Fruit fly (Drosophila melanogaster): ENCODE results near the gene papi.

papi gene

dm6 chr2L:2220573-2221332 lies at the start of gene papi:
Gene papi, plus strand, starts transcription at chr2L:2220748.
- TF ChIP-seq sv (GFP tag; optimal IDR thresholded peaks at IDR 0.05) (no peak), GATAd (GFP tag; optimal IDR thresholded peaks at IDR 0.05) (no peak), Rel (GFP tag; optimal IDR thresholded peaks at IDR 0.05) (no peak), Rel (tag; optimal IDR thresholded peaks at IDR 0.05) (peak; percentile 68), rgr (GFP tag; optimal IDR thresholded peaks at IDR 0.05) (peak; percentile 66), psq (GFP tag; optimal IDR thresholded peaks at IDR 0.05) (no peak)

dm6 chr2L:2171366-2172078 lies 49.0 kb upstream of the papi start:
- TF ChIP-seq Sp1 (GFP tag; optimal IDR thresholded peaks at IDR 0.05) (peak; percentile 52), psq (GFP tag; optimal IDR thresholded peaks at IDR 0.05) (peak; percentile 69), HLH106 (tag; optimal IDR thresholded peaks at IDR 0.05) (peak; percentile 25), Jra (GFP tag; optimal IDR thresholded peaks at IDR 0.05) (no peak), CrebA (GFP tag; optimal IDR thresholded peaks at IDR 0.05; ENCODE audit: borderline replicate concordance) (peak; percentile 60), OdsH (GFP tag; optimal IDR thresholded peaks at IDR 0.05) (peak; percentile 31), brk (GFP tag; optimal IDR thresholded peaks at IDR 0.05) (peak; percentile 68), Rel (GFP tag; optimal IDR thresholded peaks at IDR 0.05) (no peak), Rel (tag; optimal IDR thresholded peaks at IDR 0.05) (peak; percentile 76), h (GFP tag; optimal IDR thresholded peaks at IDR 0.05) (peak; percentile 54), foxo (GFP tag; optimal IDR thresholded peaks at IDR 0.05) (peak in 1 of 2 experiments; percentile 11), Vsx2 (GFP tag; optimal IDR thresholded peaks at IDR 0.05; ENCODE audit: partially characterized antibody) (no peak)

- no peak for TF ChIP-seq CrebA (GFP tag; optimal IDR thresholded peaks at IDR 0.05; ENCODE audit: borderline replicate concordance)
- no peak for TF ChIP-seq usp (GFP tag; optimal IDR thresholded peaks at IDR 0.05)
- TF ChIP-seq sv (GFP tag; optimal IDR thresholded peaks at IDR 0.05) = no peak
- no peak for TF ChIP-seq Vsx2 (GFP tag; optimal IDR thresholded peaks at IDR 0.05; ENCODE audit: partially characterized antibody)
- TF ChIP-seq h (GFP tag; optimal IDR thresholded peaks at IDR 0.05) = no peak
- TF ChIP-seq CG9705 (GFP tag; optimal IDR thresholded peaks at IDR 0.05) = no peak
- TF ChIP-seq sage (GFP tag; optimal IDR thresholded peaks at IDR 0.05) = no peak
- no peak for TF ChIP-seq tai (GFP tag; optimal IDR thresholded peaks at IDR 0.05)
- no peak for TF ChIP-seq dl (GFP tag; optimal IDR thresholded peaks at IDR 0.05; ENCODE audit: insufficient read depth in 1 of 2, partially characterized antibody in 2 of 2)
- no peak for TF ChIP-seq ey (GFP tag; optimal IDR thresholded peaks at IDR 0.05)
- no peak for TF ChIP-seq Mio (GFP tag; optimal IDR thresholded peaks at IDR 0.05)
- no peak for TF ChIP-seq dsf (GFP tag; optimal IDR thresholded peaks at IDR 0.05; ENCODE audit: borderline replicate concordance)
- TF ChIP-seq br (GFP tag; optimal IDR thresholded peaks at IDR 0.05) = no peak
- no peak for TF ChIP-seq Sp1 (GFP tag; optimal IDR thresholded peaks at IDR 0.05)
- no peak for TF ChIP-seq Rel (GFP tag; optimal IDR thresholded peaks at IDR 0.05)
- no peak for TF ChIP-seq Rel (tag; optimal IDR thresholded peaks at IDR 0.05)
- no peak for TF ChIP-seq jim (GFP tag; optimal IDR thresholded peaks at IDR 0.05)
- no peak for TF ChIP-seq dmrt93B (GFP tag; optimal IDR thresholded peaks at IDR 0.05)
- no peak for TF ChIP-seq Myc (optimal IDR thresholded peaks at IDR 0.05)
- TF ChIP-seq N (GFP tag; optimal IDR thresholded peaks at IDR 0.05) = no peak
- no peak for TF ChIP-seq foxo (GFP tag; optimal IDR thresholded peaks at IDR 0.05)
These were observed 48.0 kb upstream of the papi start for dm6 chr2L:2172460-2173121.

dm6 chr2L:2173191-2173590 lies 47.4 kb upstream of the papi start:
- TF ChIP-seq Dif (GFP tag; optimal IDR thresholded peaks at IDR 0.05; ENCODE audit: partially characterized antibody) = no peak
- peak; percentile 59 for TF ChIP-seq Dfd (GFP tag; optimal IDR thresholded peaks at IDR 0.05)
